Fruit fly (Drosophila melanogaster) whole organism, prepupa: ENCODE results near the gene CG9522.
A peak's percentile ranks its signal among the peaks of the same experiment; 100 is the strongest.

Experiments
- Blimp-1 ChIP-seq: fragments of 200-800 bp; sonication (Bioruptor generic); optimal IDR thresholded peaks from 3 replicates; lab custom pipeline; 2017; ENCODE audit warnings: missing biosample characterization, missing genetic modification characterization, mild to moderate bottlenecking, moderate library complexity, missing genetic modification reagents
- CG10631 ChIP-seq: fragments of 200-800 bp; sonication (Bioruptor generic); optimal IDR thresholded peaks from 2 replicates; lab custom pipeline; 2016; ENCODE audit warnings: missing biosample characterization, missing genetic modification characterization
- CG10669 ChIP-seq: fragments of 200-800 bp; sonication (Bioruptor generic); optimal IDR thresholded peaks from 3 replicates; lab custom pipeline; 2018; ENCODE audit warnings: missing biosample characterization, mild to moderate bottlenecking, missing genetic modification characterization, moderate library complexity
- CG11294 ChIP-seq: fragments of 200-800 bp; sonication (Bioruptor generic); IDR thresholded peaks from 2 replicates; pipeline ENCODE4 v1.3.6; 2022; ENCODE audit warnings: missing biosample characterization, missing genetic modification characterization
- CG11762 ChIP-seq: fragments of 200-800 bp; sonication (Bioruptor generic); optimal IDR thresholded peaks from 3 replicates; lab custom pipeline; 2016; ENCODE audit warnings: missing biosample characterization, missing genetic modification characterization; ENCODE audit not compliant: insufficient read depth
- CG11902 ChIP-seq: fragments of 200-800 bp; sonication (Bioruptor generic); optimal IDR thresholded peaks from 3 replicates; lab custom pipeline; 2016; ENCODE audit warnings: missing biosample characterization, missing genetic modification characterization
- CG15336 ChIP-seq: fragments of 200-800 bp; sonication (Bioruptor generic); IDR thresholded peaks from 2 replicates; pipeline ENCODE4 v1.3.6; 2022; ENCODE audit warnings: missing biosample characterization, missing genetic modification characterization
- CG1621 ChIP-seq: fragments of 200-800 bp; sonication (Bioruptor generic); optimal IDR thresholded peaks from 3 replicates; lab custom pipeline; 2018; ENCODE audit warnings: missing biosample characterization, mild to moderate bottlenecking, missing genetic modification characterization
- CG16779 ChIP-seq: fragments of 200-800 bp; sonication (Bioruptor generic); optimal IDR thresholded peaks from 3 replicates; lab custom pipeline; 2017; ENCODE audit warnings: missing biosample characterization, mild to moderate bottlenecking, missing genetic modification characterization
- CG3032 ChIP-seq: fragments of 200-800 bp; optimal IDR thresholded peaks from 2 replicates; lab custom pipeline; 2019; ENCODE audit warnings: missing biosample characterization, mild to moderate bottlenecking, missing genetic modification characterization, moderate library complexity
- CG31627 ChIP-seq: fragments of 200-800 bp; sonication (Bioruptor generic); optimal IDR thresholded peaks from 3 replicates; lab custom pipeline; 2016; ENCODE audit warnings: missing biosample characterization, missing genetic modification characterization
- CG32006 ChIP-seq: fragments of 200-800 bp; sonication (Bioruptor generic); optimal IDR thresholded peaks from 3 replicates; lab custom pipeline; 2017; ENCODE audit warnings: missing biosample characterization, mild to moderate bottlenecking, missing genetic modification characterization
- CG3919 ChIP-seq: fragments of 200-800 bp; sonication (Bioruptor generic); optimal IDR thresholded peaks from 3 replicates; lab custom pipeline; 2016; ENCODE audit warnings: missing biosample characterization, missing genetic modification characterization
- CG4318 ChIP-seq: fragments of 200-800 bp; sonication (Bioruptor generic); optimal IDR thresholded peaks from 3 replicates; lab custom pipeline; 2017; ENCODE audit warnings: missing biosample characterization, mild to moderate bottlenecking, missing genetic modification characterization
- CG6163 ChIP-seq: fragments of 200-800 bp; sonication (Bioruptor generic); IDR thresholded peaks from 3 replicates; pipeline ENCODE4 v1.3.6; 2022; ENCODE audit warnings: missing biosample characterization, missing genetic modification characterization
- CG6854 ChIP-seq: fragments of 200-800 bp; sonication (Bioruptor generic); optimal IDR thresholded peaks from 2 replicates; lab custom pipeline; 2017; ENCODE audit warnings: missing biosample characterization, mild to moderate bottlenecking, missing genetic modification characterization
- CG7368 ChIP-seq: fragments of 200-800 bp; sonication (Bioruptor generic); optimal IDR thresholded peaks from 3 replicates; lab custom pipeline; 2016; ENCODE audit warnings: missing biosample characterization, missing genetic modification characterization
- CG8319 ChIP-seq: fragments of 200-800 bp; sonication (Bioruptor generic); optimal IDR thresholded peaks from 3 replicates; lab custom pipeline; 2016; ENCODE audit warnings: missing biosample characterization, missing genetic modification characterization
- CG8632 ChIP-seq: fragments of 200-800 bp; sonication (Bioruptor generic); optimal IDR thresholded peaks from 3 replicates; lab custom pipeline; 2016; ENCODE audit warnings: missing biosample characterization, missing genetic modification characterization
- CG9139 ChIP-seq: fragments of 200-800 bp; sonication (Bioruptor generic); optimal IDR thresholded peaks from 3 replicates; lab custom pipeline; 2017; ENCODE audit warnings: missing biosample characterization, mild to moderate bottlenecking, missing genetic modification characterization
- Eip75B ChIP-seq: fragments of 200-800 bp; sonication (Bioruptor generic); optimal IDR thresholded peaks from 3 replicates; lab custom pipeline; 2016; ENCODE audit warnings: missing biosample characterization, missing genetic modification characterization
- Eip78C ChIP-seq: fragments of 200-800 bp; sonication (Bioruptor generic); peaks from one replicate; lab custom pipeline; 2016; ENCODE audit warnings: missing biosample characterization, missing genetic modification characterization
- Eip93F ChIP-seq: fragments of 200-800 bp; sonication (Bioruptor generic); optimal IDR thresholded peaks from 2 replicates; lab custom pipeline; 2016; ENCODE audit warnings: missing biosample characterization, mild to moderate bottlenecking, missing genetic modification characterization
- Ets21C ChIP-seq: fragments of 200-800 bp; sonication (Bioruptor generic); optimal IDR thresholded peaks from 3 replicates; lab custom pipeline; 2016; ENCODE audit warnings: missing biosample characterization, missing genetic modification characterization
- Ets96B ChIP-seq: fragments of 200-800 bp; optimal IDR thresholded peaks from 2 replicates; lab custom pipeline; 2019; ENCODE audit warnings: missing biosample characterization, mild to moderate bottlenecking, missing genetic modification characterization, moderate library complexity
- Gug ChIP-seq: fragments of 200-800 bp; sonication (Bioruptor generic); IDR thresholded peaks from 2 replicates; pipeline ENCODE4 v1.3.6; 2022; ENCODE audit warnings: missing biosample characterization, missing genetic modification characterization
- Hr38 ChIP-seq: sonication (Bioruptor generic); optimal IDR thresholded peaks from 2 replicates; lab custom pipeline; 2016; ENCODE audit warnings: missing biosample characterization, missing genetic modification characterization
- Hr39 ChIP-seq: fragments of 200-800 bp; sonication (Bioruptor generic); optimal IDR thresholded peaks from 2 replicates; lab custom pipeline; 2016; ENCODE audit warnings: missing biosample characterization, missing genetic modification characterization
- Hr4 ChIP-seq: fragments of 200-800 bp; sonication (Bioruptor generic); optimal IDR thresholded peaks from 3 replicates; lab custom pipeline; 2016; ENCODE audit warnings: missing biosample characterization, missing genetic modification characterization
- Lpt ChIP-seq: fragments of 200-800 bp; sonication (Bioruptor generic); optimal IDR thresholded peaks from 3 replicates; lab custom pipeline; 2016; ENCODE audit warnings: missing biosample characterization, missing genetic modification characterization
- Met ChIP-seq: fragments of 200-800 bp; sonication (Bioruptor generic); optimal IDR thresholded peaks from 3 replicates; lab custom pipeline; 2016; ENCODE audit warnings: missing biosample characterization, missing genetic modification characterization
- OdsH ChIP-seq: fragments of 200-800 bp; sonication (Bioruptor generic); optimal IDR thresholded peaks from 3 replicates; lab custom pipeline; 2016; ENCODE audit warnings: missing biosample characterization, missing genetic modification characterization
- Smox ChIP-seq: fragments of 200-800 bp; sonication (Bioruptor generic); optimal IDR thresholded peaks from 3 replicates; lab custom pipeline; 2016; ENCODE audit warnings: missing biosample characterization, missing genetic modification characterization
- Sox102F ChIP-seq: fragments of 200-800 bp; sonication (Bioruptor generic); optimal IDR thresholded peaks from 2 replicates; lab custom pipeline; 2016; ENCODE audit warnings: missing biosample characterization, mild to moderate bottlenecking, missing genetic modification characterization
- Sox15 ChIP-seq: fragments of 200-800 bp; sonication (Bioruptor generic); optimal IDR thresholded peaks from 3 replicates; lab custom pipeline; 2016; ENCODE audit warnings: missing biosample characterization, missing genetic modification characterization
- achi ChIP-seq: fragments of 200-800 bp; sonication (Bioruptor generic); optimal IDR thresholded peaks from 3 replicates; lab custom pipeline; 2016; ENCODE audit warnings: missing biosample characterization, missing genetic modification characterization
- acj6 ChIP-seq: fragments of 200-800 bp; sonication (Bioruptor generic); optimal IDR thresholded peaks from 3 replicates; lab custom pipeline; 2016; ENCODE audit warnings: missing biosample characterization, missing genetic modification characterization
- cyc ChIP-seq: fragments of 200-800 bp; sonication (Bioruptor generic); optimal IDR thresholded peaks from 3 replicates; lab custom pipeline; 2016; ENCODE audit warnings: missing biosample characterization, missing genetic modification characterization
- dac ChIP-seq: fragments of 200-800 bp; sonication (Bioruptor generic); optimal IDR thresholded peaks from 2 replicates; lab custom pipeline; 2017; ENCODE audit warnings: missing biosample characterization, mild to moderate bottlenecking, missing genetic modification characterization
- dsx ChIP-seq: fragments of 200-800 bp; optimal IDR thresholded peaks from 3 replicates; lab custom pipeline; 2019; ENCODE audit warnings: missing biosample characterization, mild to moderate bottlenecking, missing genetic modification characterization, moderate library complexity; ENCODE audit not compliant: poor library complexity, severe bottlenecking
- eg ChIP-seq: fragments of 200-800 bp; sonication (Bioruptor generic); IDR thresholded peaks from 3 replicates; pipeline ENCODE4 v1.3.6; 2022; ENCODE audit warnings: missing biosample characterization, missing genetic modification characterization
- esn ChIP-seq: fragments of 200-800 bp; sonication (Bioruptor generic); optimal IDR thresholded peaks from 2 replicates; lab custom pipeline; 2016; ENCODE audit warnings: missing biosample characterization, mild to moderate bottlenecking, missing genetic modification characterization, moderate library complexity
- lz ChIP-seq: fragments of 200-800 bp; sonication (Bioruptor generic); optimal IDR thresholded peaks from 3 replicates; lab custom pipeline; 2016; ENCODE audit warnings: missing biosample characterization, missing genetic modification characterization
- net ChIP-seq: fragments of 200-800 bp; sonication (Bioruptor generic); optimal IDR thresholded peaks from 3 replicates; lab custom pipeline; 2016; ENCODE audit warnings: missing biosample characterization, missing genetic modification characterization
- spab ChIP-seq: fragments of 200-800 bp; sonication (Bioruptor generic); optimal IDR thresholded peaks from 2 replicates; lab custom pipeline; 2017; ENCODE audit warnings: missing biosample characterization, mild to moderate bottlenecking, missing genetic modification characterization, missing genetic modification reagents
- ss ChIP-seq, 2 experiments: fragments of 200-800 bp; sonication (Bioruptor generic); optimal IDR thresholded peaks; 2 replicates in 1 of 2; 3 replicates in 1 of 2; lab custom pipeline; 2017 to 2018; ENCODE audit warnings: mild to moderate bottlenecking in 2 of 2, missing biosample characterization in 2 of 2, missing genetic modification characterization in 2 of 2, moderate library complexity in 1 of 2
- svp ChIP-seq: fragments of 200-800 bp; sonication (Bioruptor generic); peaks from one replicate; lab custom pipeline; 2016; ENCODE audit warnings: missing biosample characterization, missing genetic modification characterization
- topi ChIP-seq: fragments of 200-800 bp; sonication (Bioruptor generic); optimal IDR thresholded peaks from 3 replicates; lab custom pipeline; 2016; ENCODE audit warnings: missing biosample characterization, missing genetic modification characterization
- vri ChIP-seq: fragments of 200-800 bp; sonication (Bioruptor generic); optimal IDR thresholded peaks from 3 replicates; lab custom pipeline; 2016; ENCODE audit warnings: missing biosample characterization, mild to moderate bottlenecking, missing genetic modification characterization

Gene CG9522

DNA sequence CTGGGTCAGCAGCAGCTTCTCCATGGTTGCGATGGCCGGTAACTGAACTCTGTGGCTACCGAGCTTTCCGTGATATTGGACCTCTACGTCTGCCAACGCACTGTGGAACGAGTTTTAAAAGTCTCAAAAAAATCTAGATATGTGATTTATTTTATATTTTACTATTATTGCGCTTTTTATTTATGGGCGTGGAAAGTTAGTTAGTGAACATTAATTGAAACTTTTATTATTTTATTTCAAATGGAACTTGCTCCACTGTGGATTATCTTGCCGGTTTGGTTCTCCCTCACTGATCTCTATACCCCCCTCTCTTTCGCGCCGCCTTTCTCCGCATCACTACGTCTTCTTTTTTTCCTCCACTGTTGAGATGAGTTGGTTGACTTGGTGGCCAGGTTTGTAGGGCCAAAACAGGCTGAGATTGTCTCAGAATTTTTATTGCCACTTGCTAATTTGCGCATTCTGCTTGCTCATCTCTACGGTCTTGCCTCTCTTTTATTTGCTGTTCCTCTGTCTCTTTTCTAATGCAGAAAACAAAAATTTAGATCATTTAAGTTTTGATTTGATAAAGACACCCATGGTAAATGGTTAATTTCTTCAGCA, at the start of gene CG9522 (continued):
- peak; percentile 66 for TF ChIP-seq CG11294
- TF ChIP-seq lz (GFP tag; lab: Kevin White, UChicago) = peak; percentile 79
- peak; percentile 85 for TF ChIP-seq topi
- peak; percentile 82 for TF ChIP-seq eg (GFP tag; lab: Robert Waterston, UW)
- TF ChIP-seq CG3919 = peak; percentile 92
- peak; percentile 49 for TF ChIP-seq CG11902 (GFP tag; lab: Kevin White, UChicago)
- peak; percentile 79 for TF ChIP-seq Sox102F
- TF ChIP-seq CG16779 (tag; lab: Kevin White, UChicago) = peak; percentile 70
- peak; percentile 81 for TF ChIP-seq dsx (GFP tag; lab: Kevin White, UChicago)
- TF ChIP-seq, all 60 proteins: peak for 57

DNA sequence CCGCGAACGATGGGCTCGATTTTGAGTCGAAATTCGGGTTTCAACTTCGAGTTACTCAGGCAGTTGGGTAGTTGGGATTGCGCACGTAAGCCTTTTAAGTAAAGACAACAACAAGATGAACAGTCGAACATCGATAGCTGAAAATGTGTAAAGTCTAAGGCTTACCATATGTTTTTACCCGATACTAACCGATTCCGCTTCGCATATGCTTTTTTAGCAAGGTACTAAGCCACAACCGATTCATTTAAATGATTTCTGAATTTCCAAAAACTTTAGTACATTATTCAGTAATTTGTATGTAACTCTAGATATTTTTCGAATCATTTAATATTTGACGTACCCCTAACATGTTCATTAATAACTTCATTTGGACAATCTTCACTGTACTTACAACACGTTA, 49.0 kb upstream of the CG9522 start:
- TF ChIP-seq Hr4 (GFP tag; lab: Kevin White, UChicago) = peak; percentile 8
- peak; percentile 79 for TF ChIP-seq Met (GFP tag; lab: Kevin White, UChicago)
- TF ChIP-seq Lpt (GFP tag; lab: Kevin White, UChicago) = peak; percentile 33
- peak; percentile 70 for TF ChIP-seq Hr39 (GFP tag; lab: Kevin White, UChicago)
- TF ChIP-seq CG1621 = no peak
- peak; percentile 70 for TF ChIP-seq topi
- peak; percentile 60 for TF ChIP-seq CG7368 (GFP tag; lab: Kevin White, UChicago)
- TF ChIP-seq Sox102F = peak; percentile 75
- peak; percentile 69 for TF ChIP-seq CG3919
- peak; percentile 81 for TF ChIP-seq esn
- peak; percentile 76 for TF ChIP-seq OdsH (GFP tag; lab: Kevin White, UChicago)
- peak; percentile 78 for TF ChIP-seq CG32006 (GFP tag; lab: Kevin White, UChicago)
- TF ChIP-seq CG8632 (GFP tag; lab: Kevin White, UChicago) = peak; percentile 75
- peak; percentile 55 for TF ChIP-seq CG11762 (GFP tag; lab: Kevin White, UChicago)
- no peak for TF ChIP-seq ss (GFP tag; optimal IDR thresholded peaks at IDR 0.05; lab: Kevin White, UChicago)
- peak; percentile 46 for TF ChIP-seq CG4318 (GFP tag; lab: Kevin White, UChicago)
- no peak for TF ChIP-seq Hr38 (GFP tag; lab: Kevin White, UChicago)
- peak; percentile 23 for TF ChIP-seq CG16779 (tag; lab: Kevin White, UChicago)
- peak; percentile 46 for TF ChIP-seq Blimp-1
- peak; percentile 27 for TF ChIP-seq CG10631 (GFP tag; lab: Kevin White, UChicago)
- no peak for TF ChIP-seq spab (GFP tag; lab: Kevin White, UChicago)
- TF ChIP-seq Eip93F = no peak
- TF ChIP-seq dac (GFP tag; lab: Kevin White, UChicago) = peak; percentile 17
- TF ChIP-seq Eip78C = peak; percentile 82
- TF ChIP-seq lz (GFP tag; lab: Kevin White, UChicago) = peak; percentile 59
- TF ChIP-seq CG9139 (GFP tag; lab: Kevin White, UChicago) = no peak
- TF ChIP-seq vri (GFP tag; lab: Kevin White, UChicago) = no peak
- TF ChIP-seq CG6854 (GFP tag; lab: Kevin White, UChicago) = peak; percentile 20
- TF ChIP-seq CG31627 (GFP tag; lab: Kevin White, UChicago) = peak; percentile 72
- peak; percentile 65 for TF ChIP-seq acj6 (GFP tag; lab: Kevin White, UChicago)
- TF ChIP-seq cyc = peak; percentile 74
- peak; percentile 59 for TF ChIP-seq net (GFP tag; lab: Kevin White, UChicago)
- peak; percentile 58 for TF ChIP-seq Ets21C (GFP tag; lab: Kevin White, UChicago)
- TF ChIP-seq Gug = no peak
- peak; percentile 66 for TF ChIP-seq CG8319
- TF ChIP-seq CG15336 (GFP tag; lab: Robert Waterston, UW) = peak; percentile 70
- TF ChIP-seq Sox15 (GFP tag; lab: Kevin White, UChicago) = peak; percentile 74
- peak; percentile 24 for TF ChIP-seq CG10669 (GFP tag; lab: Kevin White, UChicago)
- peak; percentile 72 for TF ChIP-seq achi (GFP tag; lab: Kevin White, UChicago)
- peak; percentile 75 for TF ChIP-seq svp (GFP tag; lab: Kevin White, UChicago)
- peak; percentile 70 for TF ChIP-seq Eip75B (GFP tag; lab: Kevin White, UChicago)
- TF ChIP-seq eg (GFP tag; lab: Robert Waterston, UW) = peak; percentile 7; the same call in 1 of the 3 replicates
- TF ChIP-seq CG6163 (GFP tag; lab: Robert Waterston, UW) = 0 out of 3 replicates have a peak, but pooled peaks have one; percentile 24
- peak; percentile 73 for TF ChIP-seq Smox (GFP tag; lab: Kevin White, UChicago)
- TF ChIP-seq Ets96B (tag; lab: Kevin White, UChicago) = no peak
- no peak for TF ChIP-seq CG3032 (tag; lab: Kevin White, UChicago)
